Worm (Caenorhabditis elegans) whole organism, L1 larva: ENCODE data around the gene sod-1.

Experiments used
- C16A3.4 ChIP-seq: fragments of 150-350 bp; optimal IDR thresholded peaks from 2 replicates; lab custom pipeline; 2014; ENCODE audit warnings: missing biosample characterization, missing genetic modification characterization
- C34B4.2 ChIP-seq: sonication (generic microtip); optimal IDR thresholded peaks from 2 replicates; lab custom pipeline; 2017; ENCODE audit warnings: mild to moderate bottlenecking, missing genetic modification characterization, missing compliant biosample characterization
- F16B12.6 ChIP-seq: fragments of 150-350 bp; optimal IDR thresholded peaks from 2 replicates; lab custom pipeline; 2014; ENCODE audit warnings: missing biosample characterization, missing genetic modification characterization
- aha-1 ChIP-seq: fragments of 150-350 bp; optimal IDR thresholded peaks from 2 replicates; lab custom pipeline; 2014; ENCODE audit warnings: missing biosample characterization, missing genetic modification characterization
- ama-1 ChIP-seq: fragments of 150-350 bp; optimal IDR thresholded peaks from 2 replicates; lab custom pipeline; 2014
- blmp-1 ChIP-seq: fragments of 150-350 bp; optimal IDR thresholded peaks from 2 replicates; lab custom pipeline; 2014; ENCODE audit warnings: missing biosample characterization, missing genetic modification characterization
- ceh-8 ChIP-seq: fragments of 200-800 bp; sonication (Bioruptor generic); optimal IDR thresholded peaks from 2 replicates; lab custom pipeline; 2018; ENCODE audit warnings: mild to moderate bottlenecking, missing genetic modification characterization, moderate library complexity, missing compliant biosample characterization
- ceh-82 ChIP-seq, 3 experiments: fragments of 150-350 bp in 1 of 3; sonication (generic microtip) in 2 of 3; optimal IDR thresholded peaks; 2 replicates each; lab custom pipeline; 2014 to 2017; ENCODE audit warnings: missing biosample characterization in 3 of 3, missing genetic modification characterization in 3 of 3
- efl-1 ChIP-seq, 4 experiments: fragments of 150-350 bp; optimal IDR thresholded peaks in 3 of 4; peaks in 1 of 4; 1 replicate in 1 of 4; 2 replicates in 3 of 4; lab custom pipeline; 2014; ENCODE audit warnings: missing biosample characterization in 2 of 4, missing genetic modification characterization in 2 of 4, missing genetic modification reagents in 2 of 4
- efl-3 ChIP-seq: fragments of 200-800 bp; sonication (Bioruptor generic); optimal IDR thresholded peaks from 2 replicates; lab custom pipeline; 2018; ENCODE audit warnings: mild to moderate bottlenecking, missing genetic modification characterization, missing compliant biosample characterization
- egl-13 ChIP-seq: sonication (generic microtip); optimal IDR thresholded peaks from 2 replicates; lab custom pipeline; 2016; ENCODE audit warnings: missing genotype, missing genetic modification reagents, missing genetic modification characterization, missing compliant biosample characterization
- elt-3 ChIP-seq, 6 experiments: fragments of 150-350 bp in 1 of 6; sonication (generic microtip); optimal IDR thresholded peaks; 2 replicates each; lab custom pipeline; 2017 to 2018; ENCODE audit warnings: missing biosample characterization in 6 of 6, missing genetic modification characterization in 6 of 6, inconsistent platforms in 1 of 6
- ets-5 ChIP-seq: fragments of 200-800 bp; sonication (Bioruptor generic); IDR thresholded peaks from 2 replicates; pipeline ENCODE4 v1.3.6; 2022; ENCODE audit warnings: missing genetic modification characterization, missing compliant biosample characterization
- fkh-10 ChIP-seq: sonication (generic microtip); optimal IDR thresholded peaks from 2 replicates; lab custom pipeline; 2017; ENCODE audit warnings: missing biosample characterization, missing genetic modification reagents, missing genetic modification characterization
- fkh-4 ChIP-seq: sonication (generic microtip); optimal IDR thresholded peaks from 2 replicates; lab custom pipeline; 2016; ENCODE audit warnings: missing compliant biosample characterization, missing genetic modification characterization, borderline replicate concordance
- fkh-8 ChIP-seq: sonication (generic microtip); optimal IDR thresholded peaks from 2 replicates; lab custom pipeline; 2016; ENCODE audit warnings: mild to moderate bottlenecking, missing genetic modification characterization, missing compliant biosample characterization
- fos-1 ChIP-seq: fragments of 150-350 bp; optimal IDR thresholded peaks from 2 replicates; lab custom pipeline; 2014; ENCODE audit warnings: missing biosample characterization, missing genetic modification characterization
- hlh-4 ChIP-seq: sonication (generic microtip); optimal IDR thresholded peaks from 2 replicates; lab custom pipeline; 2016; ENCODE audit warnings: mild to moderate bottlenecking, missing genetic modification characterization, missing compliant biosample characterization
- irx-1 ChIP-seq: sonication (generic microtip); optimal IDR thresholded peaks from 2 replicates; lab custom pipeline; 2016; ENCODE audit warnings: missing genetic modification characterization, missing compliant biosample characterization
- isw-1 ChIP-seq: fragments of 200-800 bp; sonication (Bioruptor generic); IDR thresholded peaks from 2 replicates; pipeline ENCODE4 v1.3.6; 2022; ENCODE audit warnings: missing genetic modification characterization, missing compliant biosample characterization
- lin-13 ChIP-seq: fragments of 150-350 bp; optimal IDR thresholded peaks from 2 replicates; lab custom pipeline; 2014; ENCODE audit warnings: missing biosample characterization, missing genetic modification reagents, missing genetic modification characterization
- lin-14 ChIP-seq: fragments of 200-800 bp; sonication (Bioruptor generic); optimal IDR thresholded peaks from 2 replicates; lab custom pipeline; 2018; ENCODE audit warnings: mild to moderate bottlenecking, missing genetic modification characterization, moderate library complexity, missing compliant biosample characterization
- lin-35 ChIP-seq, 2 experiments: fragments of 150-350 bp; optimal IDR thresholded peaks; 2 replicates each; lab custom pipeline; 2014; ENCODE audit warnings: missing biosample characterization in 2 of 2, missing genetic modification characterization in 2 of 2, missing genetic modification reagents in 2 of 2
- lir-3 ChIP-seq: sonication (generic microtip); optimal IDR thresholded peaks from 2 replicates; lab custom pipeline; 2016; ENCODE audit warnings: mild to moderate bottlenecking, missing genetic modification characterization, moderate library complexity, missing compliant biosample characterization; ENCODE audit not compliant: poor library complexity
- mep-1 ChIP-seq: fragments of 150-350 bp; optimal IDR thresholded peaks from 2 replicates; lab custom pipeline; 2014; ENCODE audit warnings: missing biosample characterization, missing genetic modification characterization
- nhr-11 ChIP-seq: fragments of 150-350 bp; optimal IDR thresholded peaks from 2 replicates; lab custom pipeline; 2014; ENCODE audit warnings: missing biosample characterization, missing genetic modification characterization
- nhr-237 ChIP-seq: fragments of 150-350 bp; optimal IDR thresholded peaks from 2 replicates; lab custom pipeline; 2014; ENCODE audit warnings: missing biosample characterization, missing genetic modification characterization
- nhr-47 ChIP-seq: sonication (generic microtip); optimal IDR thresholded peaks from 2 replicates; lab custom pipeline; 2016; ENCODE audit warnings: mild to moderate bottlenecking, missing genetic modification characterization, moderate library complexity, missing compliant biosample characterization
- nhr-76 ChIP-seq: sonication (generic microtip); optimal IDR thresholded peaks from 2 replicates; lab custom pipeline; 2017; ENCODE audit warnings: missing biosample characterization, missing genetic modification characterization
- nhr-84 ChIP-seq: sonication (generic microtip); optimal IDR thresholded peaks from 2 replicates; lab custom pipeline; 2017; ENCODE audit warnings: missing biosample characterization, missing genetic modification characterization
- nhr-90 ChIP-seq: sonication (generic microtip); optimal IDR thresholded peaks from 2 replicates; lab custom pipeline; 2016; ENCODE audit warnings: mild to moderate bottlenecking, missing genetic modification characterization, missing compliant biosample characterization; ENCODE audit not compliant: poor library complexity
- pqm-1 ChIP-seq: sonication (generic microtip); optimal IDR thresholded peaks from 3 replicates; lab custom pipeline; 2017; ENCODE audit warnings: missing biosample characterization, missing genetic modification characterization
- rnt-1 ChIP-seq: sonication (generic microtip); optimal IDR thresholded peaks from 2 replicates; lab custom pipeline; 2016; ENCODE audit warnings: mild to moderate bottlenecking, missing genetic modification characterization, moderate library complexity, missing compliant biosample characterization
- snu-23 ChIP-seq: sonication (generic microtip); optimal IDR thresholded peaks from 2 replicates; lab custom pipeline; 2016; ENCODE audit warnings: missing genetic modification characterization, missing compliant biosample characterization
- sox-4 ChIP-seq: sonication (generic microtip); optimal IDR thresholded peaks from 2 replicates; lab custom pipeline; 2016; ENCODE audit warnings: missing genetic modification characterization, missing compliant biosample characterization
- sptf-1 ChIP-seq: fragments of 150-350 bp; optimal IDR thresholded peaks from 2 replicates; lab custom pipeline; 2014; ENCODE audit warnings: missing biosample characterization, missing genetic modification characterization
- tbx-2 ChIP-seq: sonication (generic microtip); optimal IDR thresholded peaks from 2 replicates; lab custom pipeline; 2016; ENCODE audit warnings: missing genetic modification characterization, missing compliant biosample characterization
- unc-130 ChIP-seq: fragments of 150-350 bp; optimal IDR thresholded peaks from 2 replicates; lab custom pipeline; 2017; ENCODE audit warnings: missing biosample characterization, missing genetic modification characterization, inconsistent platforms
- unc-86 ChIP-seq: sonication (generic microtip); optimal IDR thresholded peaks from 2 replicates; lab custom pipeline; 2016; ENCODE audit warnings: missing genetic modification characterization, missing compliant biosample characterization
- zag-1 ChIP-seq: fragments of 150-350 bp; optimal IDR thresholded peaks from 2 replicates; lab custom pipeline; 2014; ENCODE audit warnings: missing biosample characterization, missing genetic modification characterization
- ztf-11 ChIP-seq, 2 experiments: sonication (generic microtip); optimal IDR thresholded peaks; 2 replicates each; lab custom pipeline; 2016 to 2017; ENCODE audit warnings: missing genetic modification characterization in 2 of 2, missing biosample characterization in 1 of 2, missing compliant biosample characterization in 1 of 2
- ztf-4 ChIP-seq: fragments of 150-350 bp; optimal IDR thresholded peaks from 2 replicates; lab custom pipeline; 2014; ENCODE audit warnings: missing biosample characterization, missing genetic modification characterization

Gene sod-1

ce11 chrII:6928416-6928815, 45.3 kb downstream of the sod-1 start, which contains the start of gene flcn-1 (continued):
- TF ChIP-seq irx-1 (tag; lab: Kevin White, UChicago) (peak; percentile 34), mep-1 (peak; percentile 76), F16B12.6 (no peak), fos-1 (tag; lab: Kevin White, UChicago) (peak; percentile 15), ztf-4 (no peak), nhr-90 (tag; lab: Kevin White, UChicago) (peak; percentile 41), ets-5 (GFP tag; lab: Robert Waterston, UW) (no peak), efl-1 (optimal IDR thresholded peaks at IDR 0.05; lab: Kevin White, UChicago) (peak; percentile 42 to 50), efl-1 (GFP tag; optimal IDR thresholded peaks at IDR 0.05 in 1 of 2; lab: Kevin White, UChicago) (peak in 1 of 2 experiments; percentile 30), sox-4 (tag; lab: Kevin White, UChicago) (peak; percentile 17), sptf-1 (tag; lab: Kevin White, UChicago) (no peak), snu-23 (GFP tag; lab: Kevin White, UChicago) (peak; percentile 74), lin-13 (peak; percentile 29), ceh-8 (GFP tag; lab: Kevin White, UChicago) (no peak), nhr-84 (no peak), unc-86 (tag; lab: Kevin White, UChicago) (no peak), zag-1 (tag; lab: Kevin White, UChicago) (no peak), nhr-76 (no peak), fkh-8 (peak; percentile 81), C34B4.2 (tag; lab: Kevin White, UChicago) (no peak), rnt-1 (tag; lab: Kevin White, UChicago) (peak; percentile 40), ztf-11 (tag; optimal IDR thresholded peaks at IDR 0.05; lab: Kevin White, UChicago) (no peak), lin-14 (peak; percentile 85), egl-13 (tag; lab: Kevin White, UChicago) (peak; percentile 50), lir-3 (tag; lab: Kevin White, UChicago) (peak; percentile 9), unc-130 (tag; lab: Kevin White, UChicago) (peak; percentile 20), ama-1 (lab: Kevin White, UChicago) (no peak), elt-3 (tag; optimal IDR thresholded peaks at IDR 0.05; lab: Kevin White, UChicago) (no peak), fkh-4 (tag; lab: Kevin White, UChicago) (no peak), ceh-82 (tag; optimal IDR thresholded peaks at IDR 0.05; lab: Kevin White, UChicago) (peak in 1 of 3 experiments; percentile 10), nhr-47 (tag; lab: Kevin White, UChicago) (peak; percentile 67), efl-3 (no peak), nhr-11 (no peak), hlh-4 (peak; percentile 45), nhr-237 (tag; lab: Kevin White, UChicago) (no peak)

ce11 chrII:6927603-6928002, 46.1 kb downstream of the sod-1 start, which contains the start of gene F22D3.4:
F22D3.4 (minus strand) TSS chrII:6927603.
- TF ChIP-seq aha-1 (tag; lab: Kevin White, UChicago) = no peak
- TF ChIP-seq pqm-1 = no peak
- no peak for TF ChIP-seq fkh-4 (tag; lab: Kevin White, UChicago)
- TF ChIP-seq ceh-8 (GFP tag; lab: Kevin White, UChicago) = no peak
- TF ChIP-seq ztf-11 (tag; optimal IDR thresholded peaks at IDR 0.05; lab: Kevin White, UChicago) = no peak
- no peak for TF ChIP-seq isw-1
- TF ChIP-seq nhr-237 (tag; lab: Kevin White, UChicago) = no peak
- TF ChIP-seq lin-35 (GFP tag; optimal IDR thresholded peaks at IDR 0.05; lab: Kevin White, UChicago) = peak in 1 of 2 experiments; percentile 30
- TF ChIP-seq fkh-10 (GFP tag; lab: Kevin White, UChicago) = no peak
- no peak for TF ChIP-seq tbx-2 (tag; lab: Kevin White, UChicago)
- peak; percentile 14 for TF ChIP-seq blmp-1 (tag; lab: Kevin White, UChicago)
- TF ChIP-seq egl-13 (tag; lab: Kevin White, UChicago) = no peak
- TF ChIP-seq C16A3.4 = no peak
- TF ChIP-seq, all 84 proteins: peak for 2
